Fruit fly (Drosophila melanogaster) whole organism, embryonic: ENCODE data around the gene CG15818.

Source experiments
- Bdp1 ChIP-seq: fragments of 200-800 bp; sonication (Bioruptor generic); optimal IDR thresholded peaks from 3 replicates; lab custom pipeline; 2016; ENCODE audit warnings: missing biosample characterization, missing genetic modification characterization
- CG11085 ChIP-seq: fragments of 200-800 bp; sonication (Bioruptor generic); IDR thresholded peaks from 2 replicates; pipeline ENCODE4 v1.3.6; 2022; ENCODE audit warnings: missing biosample characterization, missing genetic modification characterization
- CG12219 ChIP-seq: fragments of 200-800 bp; sonication (Bioruptor generic); optimal IDR thresholded peaks from 3 replicates; lab custom pipeline; 2018; ENCODE audit warnings: missing biosample characterization, mild to moderate bottlenecking, missing genetic modification characterization
- CG13123 ChIP-seq: fragments of 200-800 bp; sonication (Bioruptor generic); optimal IDR thresholded peaks from 2 replicates; lab custom pipeline; 2016; ENCODE audit warnings: missing biosample characterization, missing genetic modification characterization
- CG14050 ChIP-seq: fragments of 200-800 bp; sonication (Bioruptor generic); IDR thresholded peaks from 3 replicates; pipeline ENCODE4 v1.3.6; 2022; ENCODE audit warnings: missing biosample characterization, missing genetic modification characterization
- CG15479 ChIP-seq: fragments of 200-800 bp; sonication (Bioruptor generic); optimal IDR thresholded peaks from 3 replicates; lab custom pipeline; 2019; ENCODE audit warnings: missing biosample characterization, mild to moderate bottlenecking, missing genetic modification characterization, moderate library complexity
- CG16813 ChIP-seq: fragments of 200-800 bp; sonication (Bioruptor generic); IDR thresholded peaks from 3 replicates; pipeline ENCODE4 v1.3.6; 2022; ENCODE audit warnings: missing biosample characterization, missing genetic modification characterization; ENCODE audit not compliant: partially characterized antibody
- CG16863 ChIP-seq: fragments of 200-800 bp; sonication (Bioruptor generic); optimal IDR thresholded peaks from 3 replicates; lab custom pipeline; 2016; ENCODE audit warnings: missing biosample characterization, missing genetic modification characterization
- CG18262 ChIP-seq: fragments of 200-800 bp; optimal IDR thresholded peaks from 3 replicates; lab custom pipeline; 2019; ENCODE audit warnings: missing biosample characterization, mild to moderate bottlenecking, missing genetic modification characterization, moderate library complexity
- CG18599 ChIP-seq: fragments of 200-800 bp; sonication (Bioruptor generic); optimal IDR thresholded peaks from 3 replicates; lab custom pipeline; 2017; ENCODE audit warnings: missing biosample characterization, missing genetic modification characterization, mild to moderate bottlenecking, moderate library complexity, missing genetic modification reagents
- CG31365 ChIP-seq: fragments of 200-800 bp; sonication (Bioruptor generic); optimal IDR thresholded peaks from 2 replicates; lab custom pipeline; 2018; ENCODE audit warnings: missing biosample characterization, mild to moderate bottlenecking, missing genetic modification characterization
- CG4282 ChIP-seq: fragments of 200-800 bp; sonication (Bioruptor generic); optimal IDR thresholded peaks from 2 replicates; lab custom pipeline; 2016; ENCODE audit warnings: missing biosample characterization, missing genetic modification characterization
- CG4360 ChIP-seq: fragments of 200-800 bp; sonication (Bioruptor generic); IDR thresholded peaks from 2 replicates; pipeline ENCODE4 v1.3.6; 2022; ENCODE audit warnings: missing biosample characterization, missing genetic modification characterization
- CG5953 ChIP-seq: fragments of 200-800 bp; sonication (Bioruptor generic); IDR thresholded peaks from 2 replicates; pipeline ENCODE4 v1.3.6; 2022; ENCODE audit warnings: missing biosample characterization, missing genetic modification characterization
- CG8089 ChIP-seq: fragments of 200-800 bp; sonication (Bioruptor generic); optimal IDR thresholded peaks from 3 replicates; lab custom pipeline; 2016; ENCODE audit warnings: missing biosample characterization, missing genetic modification characterization
- CG8281 ChIP-seq: fragments of 200-800 bp; sonication (Bioruptor generic); optimal IDR thresholded peaks from 2 replicates; lab custom pipeline; 2018; ENCODE audit warnings: missing biosample characterization, mild to moderate bottlenecking, missing genetic modification characterization, moderate library complexity
- CG8924 ChIP-seq: fragments of 200-800 bp; optimal IDR thresholded peaks from 3 replicates; lab custom pipeline; 2019; ENCODE audit warnings: missing biosample characterization, mild to moderate bottlenecking, missing genetic modification characterization, moderate library complexity
- CG9437 ChIP-seq: fragments of 200-800 bp; sonication (Bioruptor generic); optimal IDR thresholded peaks from 2 replicates; lab custom pipeline; 2018; ENCODE audit warnings: missing biosample characterization, mild to moderate bottlenecking, missing genetic modification characterization
- CHES-1-like ChIP-seq: fragments of 200-800 bp; sonication (Bioruptor generic); optimal IDR thresholded peaks from 2 replicates; lab custom pipeline; 2016; ENCODE audit warnings: missing biosample characterization, missing genetic modification characterization
- Chrac-16 ChIP-seq: fragments of 200-800 bp; sonication (Bioruptor generic); optimal IDR thresholded peaks from 3 replicates; lab custom pipeline; 2016; ENCODE audit warnings: missing biosample characterization, missing genetic modification characterization
- CrebB ChIP-seq: fragments of 200-800 bp; sonication (Bioruptor generic); optimal IDR thresholded peaks from 3 replicates; lab custom pipeline; 2018; ENCODE audit warnings: missing biosample characterization, mild to moderate bottlenecking, missing genetic modification characterization
- ERR ChIP-seq: fragments of 200-800 bp; sonication (Bioruptor generic); optimal IDR thresholded peaks from 2 replicates; lab custom pipeline; 2016; ENCODE audit warnings: missing biosample characterization, missing genetic modification characterization
- Eip74EF ChIP-seq, 2 experiments: fragments of 200-800 bp in 1 of 2; fragments of >200 bp in 1 of 2; sonication (Bioruptor generic) in 1 of 2; optimal IDR thresholded peaks; 2 replicates each; lab custom pipeline; 2017 to 2019; ENCODE audit warnings: missing biosample characterization in 2 of 2, missing genetic modification characterization in 2 of 2, mild to moderate bottlenecking in 1 of 2, moderate library complexity in 1 of 2
- GATAe ChIP-seq: fragments of 200-800 bp; sonication (Bioruptor generic); conservative IDR thresholded peaks from 2 replicates; pipeline ENCODE4 v1.3.6; 2022; ENCODE audit warnings: missing biosample characterization, missing genetic modification characterization
- Jarid2 ChIP-seq: fragments of 200-800 bp; sonication (Bioruptor generic); optimal IDR thresholded peaks from 3 replicates; lab custom pipeline; 2017; ENCODE audit warnings: mild to moderate bottlenecking, missing biosample characterization, missing genetic modification reagents, missing genetic modification characterization
- NC2β ChIP-seq: fragments of 200-800 bp; sonication (Bioruptor generic); optimal IDR thresholded peaks from 2 replicates; lab custom pipeline; 2016; ENCODE audit warnings: missing biosample characterization, missing genetic modification characterization
- Neu2 ChIP-seq: fragments of 200-800 bp; sonication (Bioruptor generic); optimal IDR thresholded peaks from 3 replicates; lab custom pipeline; 2016; ENCODE audit warnings: missing biosample characterization, missing genetic modification characterization, borderline replicate concordance
- Pdp1 ChIP-seq, 2 experiments: fragments of 200-800 bp; sonication (Bioruptor generic); optimal IDR thresholded peaks; 3 replicates each; lab custom pipeline; 2016; ENCODE audit warnings: missing biosample characterization in 2 of 2, missing genetic modification characterization in 2 of 2, mild to moderate bottlenecking in 1 of 2, moderate library complexity in 1 of 2
- Rfx ChIP-seq: fragments of 200-800 bp; sonication (Bioruptor generic); IDR thresholded peaks from 2 replicates; pipeline ENCODE4 v1.3.6; 2022; ENCODE audit warnings: missing biosample characterization, missing genetic modification characterization
- Rx ChIP-seq: fragments of 200-800 bp; sonication (Bioruptor generic); IDR thresholded peaks from 2 replicates; pipeline ENCODE4 v1.3.6; 2022; ENCODE audit warnings: missing biosample characterization, missing genetic modification characterization
- Sox100B ChIP-seq: fragments of 200-800 bp; sonication (Bioruptor generic); optimal IDR thresholded peaks from 3 replicates; lab custom pipeline; 2018; ENCODE audit warnings: missing biosample characterization, mild to moderate bottlenecking, missing genetic modification characterization
- ac ChIP-seq: fragments of 200-800 bp; sonication (Bioruptor generic); optimal IDR thresholded peaks from 3 replicates; lab custom pipeline; 2017; ENCODE audit warnings: missing biosample characterization, mild to moderate bottlenecking, missing genetic modification characterization
- ato ChIP-seq: fragments of 200-800 bp; sonication (Bioruptor generic); IDR thresholded peaks from 2 replicates; pipeline ENCODE4 v1.3.6; 2022; ENCODE audit warnings: missing biosample characterization, missing genetic modification characterization; ENCODE audit not compliant: partially characterized antibody
- crol ChIP-seq: fragments of 200-800 bp; sonication (Bioruptor generic); IDR thresholded peaks from 2 replicates; pipeline ENCODE4 v1.3.6; 2022; ENCODE audit warnings: missing biosample characterization, missing genetic modification characterization
- emc ChIP-seq: fragments of 200-800 bp; sonication (Bioruptor generic); optimal IDR thresholded peaks from 2 replicates; lab custom pipeline; 2016; ENCODE audit warnings: missing biosample characterization, missing genetic modification characterization
- fd64A ChIP-seq: fragments of 200-800 bp; sonication (Bioruptor generic); optimal IDR thresholded peaks from 3 replicates; lab custom pipeline; 2018; ENCODE audit warnings: missing biosample characterization, mild to moderate bottlenecking, missing genetic modification characterization
- gem ChIP-seq: fragments of 200-800 bp; sonication (Bioruptor generic); optimal IDR thresholded peaks from 2 replicates; lab custom pipeline; 2019; ENCODE audit warnings: missing biosample characterization, mild to moderate bottlenecking, missing genetic modification characterization, moderate library complexity
- grn ChIP-seq: fragments of 200-800 bp; sonication (Bioruptor generic); optimal IDR thresholded peaks from 3 replicates; lab custom pipeline; 2017; ENCODE audit warnings: missing biosample characterization, missing genetic modification characterization
- hth ChIP-seq: fragments of >200 bp; optimal IDR thresholded peaks from 2 replicates; lab custom pipeline; 2017; ENCODE audit warnings: inconsistent platforms
- ind ChIP-seq: fragments of 200-800 bp; sonication (Bioruptor generic); optimal IDR thresholded peaks from 3 replicates; lab custom pipeline; 2016; ENCODE audit warnings: missing biosample characterization, missing genetic modification characterization
- mam ChIP-seq: fragments of 200-800 bp; sonication (Bioruptor generic); optimal IDR thresholded peaks from 3 replicates; lab custom pipeline; 2016; ENCODE audit warnings: missing biosample characterization, missing genetic modification characterization
- nerfin-1 ChIP-seq: fragments of 200-800 bp; sonication (Bioruptor generic); optimal IDR thresholded peaks from 3 replicates; lab custom pipeline; 2019; ENCODE audit warnings: missing biosample characterization, mild to moderate bottlenecking, missing genetic modification characterization, moderate library complexity
- pho ChIP-seq: fragments of 200-800 bp; sonication (Bioruptor generic); optimal IDR thresholded peaks from 2 replicates; lab custom pipeline; 2016; ENCODE audit warnings: missing biosample characterization, missing genetic modification characterization
- pita ChIP-seq: fragments of 200-800 bp; sonication (Bioruptor generic); optimal IDR thresholded peaks from 2 replicates; lab custom pipeline; 2017; ENCODE audit warnings: missing biosample characterization, mild to moderate bottlenecking, missing genetic modification characterization
- pnt ChIP-seq: fragments of 200-800 bp; sonication (Bioruptor generic); optimal IDR thresholded peaks from 3 replicates; lab custom pipeline; 2016; ENCODE audit warnings: missing biosample characterization, missing genetic modification characterization
- salm ChIP-seq: fragments of 200-800 bp; sonication (Bioruptor generic); optimal IDR thresholded peaks from 2 replicates; lab custom pipeline; 2018; ENCODE audit warnings: missing biosample characterization, mild to moderate bottlenecking, missing genetic modification characterization
- sc ChIP-seq, 3 experiments: fragments of >200 bp in 2 of 3; fragments of 200-800 bp in 1 of 3; sonication (Bioruptor generic) in 1 of 3; optimal IDR thresholded peaks; 2 replicates in 2 of 3; 3 replicates in 1 of 3; lab custom pipeline; 2017; ENCODE audit warnings: mild to moderate bottlenecking in 1 of 3, missing biosample characterization in 1 of 3, missing genetic modification characterization in 1 of 3, missing genetic modification reagents in 1 of 3
- tll ChIP-seq, 2 experiments: fragments of 200-800 bp in 1 of 2; fragments of >200 bp in 1 of 2; sonication (Bioruptor generic) in 1 of 2; optimal IDR thresholded peaks; 2 replicates each; lab custom pipeline; 2017 to 2019; ENCODE audit warnings: missing biosample characterization in 2 of 2, missing genetic modification characterization in 2 of 2, mild to moderate bottlenecking in 1 of 2, moderate library complexity in 1 of 2
- wor ChIP-seq: fragments of 200-800 bp; sonication (Bioruptor generic); IDR thresholded peaks from 2 replicates; pipeline ENCODE4 v1.3.6; 2022; ENCODE audit warnings: missing biosample characterization, missing genetic modification characterization
- zf30C ChIP-seq: fragments of 200-800 bp; sonication (Bioruptor generic); optimal IDR thresholded peaks from 3 replicates; lab custom pipeline; 2018; ENCODE audit warnings: missing biosample characterization, mild to moderate bottlenecking, missing genetic modification characterization

CG15818 gene

dm6 chr2L:7423333-7423895 lies 12.7 kb downstream of the CG15818 start (continued):
- no peak for TF ChIP-seq CG31365 (tag; lab: Kevin White, UChicago)
- TF ChIP-seq emc (GFP tag; lab: Kevin White, UChicago), result no peak
- no peak for TF ChIP-seq CG8924 (tag; lab: Kevin White, UChicago)
- no peak for TF ChIP-seq ERR (GFP tag; lab: Kevin White, UChicago)
- TF ChIP-seq ac, result no peak
- peak; percentile 32 for TF ChIP-seq gem (tag; lab: Kevin White, UChicago)
- TF ChIP-seq pita (GFP tag; lab: Kevin White, UChicago), result no peak
- peak; percentile 50 for TF ChIP-seq ind (GFP tag; lab: Kevin White, UChicago)
- no peak for TF ChIP-seq CG8089 (GFP tag; lab: Kevin White, UChicago)
- TF ChIP-seq Eip74EF (GFP tag; optimal IDR thresholded peaks at IDR 0.05; lab: Kevin White, UChicago), result no peak
- no peak for TF ChIP-seq sc (optimal IDR thresholded peaks at IDR 0.05; lab: Kevin White, UChicago)
- no peak for TF ChIP-seq sc (GFP tag; optimal IDR thresholded peaks at IDR 0.05; lab: Kevin White, UChicago)
- peak; percentile 8 for TF ChIP-seq CHES-1-like (GFP tag; lab: Kevin White, UChicago)
- TF ChIP-seq pnt (GFP tag; lab: Kevin White, UChicago), result no peak
- no peak for TF ChIP-seq Jarid2 (GFP tag; lab: Kevin White, UChicago)
- TF ChIP-seq nerfin-1, result no peak
- no peak for TF ChIP-seq salm (tag; lab: Kevin White, UChicago)
- no peak for TF ChIP-seq CG4282 (GFP tag; lab: Kevin White, UChicago)
- no peak for TF ChIP-seq CrebB
- TF ChIP-seq Pdp1 (GFP tag; optimal IDR thresholded peaks at IDR 0.05; lab: Kevin White, UChicago), result no peak
- TF ChIP-seq CG18599 (GFP tag; lab: Kevin White, UChicago), result peak; percentile 46
- TF ChIP-seq Neu2 (GFP tag; lab: Kevin White, UChicago), result no peak
- TF ChIP-seq pho (GFP tag; lab: Kevin White, UChicago), result no peak
- no peak for TF ChIP-seq CG11085 (GFP tag; lab: Robert Waterston, UW)
- TF ChIP-seq Bdp1 (GFP tag; lab: Kevin White, UChicago), result no peak
- no peak for TF ChIP-seq tll (GFP tag; optimal IDR thresholded peaks at IDR 0.05; lab: Kevin White, UChicago)
- TF ChIP-seq CG12219 (GFP tag; lab: Kevin White, UChicago), result peak; percentile 4
- TF ChIP-seq Sox100B (GFP tag; lab: Kevin White, UChicago), result no peak
- TF ChIP-seq CG9437 (GFP tag; lab: Kevin White, UChicago), result no peak
- TF ChIP-seq wor (GFP tag; lab: Robert Waterston, UW), result no peak
- no peak for TF ChIP-seq grn (GFP tag; lab: Kevin White, UChicago)
- TF ChIP-seq CG18262, result no peak
- TF ChIP-seq mam (GFP tag; lab: Kevin White, UChicago), result peak; percentile 51
- TF ChIP-seq ato (GFP tag; lab: Robert Waterston, UW), result no peak
- no peak for TF ChIP-seq CG8281 (tag; lab: Kevin White, UChicago)
- TF ChIP-seq CG14050, result 0 out of 3 replicates have a peak, but pooled peaks have one; percentile 10
- no peak for TF ChIP-seq zf30C (GFP tag; lab: Kevin White, UChicago)
- 0 out of 2 replicates have a peak, but pooled peaks have one; percentile 17 for TF ChIP-seq CG5953 (GFP tag; lab: Robert Waterston, UW)
- TF ChIP-seq hth (lab: Kevin White, UChicago), result no peak
- TF ChIP-seq GATAe (GFP tag; lab: Robert Waterston, UW), result no peak
- no peak for TF ChIP-seq CG15479
- TF ChIP-seq Rfx, result peak; percentile 65
- no peak for TF ChIP-seq Rx (GFP tag; lab: Robert Waterston, UW)
- no peak for TF ChIP-seq NC2β (GFP tag; lab: Kevin White, UChicago)
- no peak for TF ChIP-seq CG16813 (GFP tag; lab: Robert Waterston, UW)
- TF ChIP-seq CG4360, result no peak
- TF ChIP-seq fd64A (GFP tag; lab: Kevin White, UChicago), result no peak
- TF ChIP-seq CG16863 (GFP tag; lab: Kevin White, UChicago), result no peak
- peak; percentile 54 for TF ChIP-seq Chrac-16
- no peak for TF ChIP-seq crol
- TF ChIP-seq CG13123 (GFP tag; lab: Kevin White, UChicago), result no peak
